Worm (Caenorhabditis elegans): ENCODE data around the gene C35A5.6.

ce11 chrV:10546749-10547148, 37.8 kb downstream of the C35A5.6 start, which contains the start of gene F25D1.5:
- no peak for TF ChIP-seq ZK337.2 (GFP tag; IDR thresholded peaks at IDR 0.05)
- no peak for TF ChIP-seq aly-2 (tag; optimal IDR thresholded peaks at IDR 0.05)
- TF ChIP-seq R02D3.7 (tag; optimal IDR thresholded peaks at IDR 0.05): no peak
